Worm (Caenorhabditis elegans) whole organism, L2 larva: ENCODE results near the gene F42H10.3.

ENCODE experiments used
- C34F6.9 ChIP-seq: fragments of 150-350 bp; optimal IDR thresholded peaks from 2 replicates; lab custom pipeline; 2014; ENCODE audit warnings: missing biosample characterization, missing genetic modification characterization
- F13H6.1 ChIP-seq: sonication (generic microtip); optimal IDR thresholded peaks from 2 replicates; lab custom pipeline; 2016; ENCODE audit warnings: missing genetic modification characterization, missing compliant biosample characterization
- R02D3.7 ChIP-seq: fragments of 150-350 bp; optimal IDR thresholded peaks from 2 replicates; lab custom pipeline; 2014; ENCODE audit warnings: missing biosample characterization, missing genetic modification characterization
- ZK546.5 ChIP-seq: sonication (generic microtip); optimal IDR thresholded peaks from 2 replicates; lab custom pipeline; 2017; ENCODE audit warnings: missing biosample characterization, missing genetic modification characterization
- alr-1 ChIP-seq: fragments of 150-350 bp; optimal IDR thresholded peaks from 2 replicates; lab custom pipeline; 2014; ENCODE audit warnings: missing biosample characterization, missing genetic modification characterization
- aly-2 ChIP-seq: fragments of 150-350 bp; optimal IDR thresholded peaks from 2 replicates; lab custom pipeline; 2014; ENCODE audit warnings: missing biosample characterization, missing genetic modification characterization
- ama-1 ChIP-seq: fragments of 150-350 bp; optimal IDR thresholded peaks from 2 replicates; lab custom pipeline; 2018; ENCODE audit warnings: inconsistent platforms
- blmp-1 ChIP-seq: sonication (generic microtip); optimal IDR thresholded peaks from 2 replicates; lab custom pipeline; 2017; ENCODE audit warnings: missing genetic modification characterization, mild to moderate bottlenecking, missing compliant biosample characterization, antibody characterized with exemption, moderate library complexity; ENCODE audit not compliant: insufficient read depth
- ceh-16 ChIP-seq: fragments of 150-350 bp; optimal IDR thresholded peaks from 2 replicates; lab custom pipeline; 2014; ENCODE audit warnings: missing biosample characterization, missing genetic modification characterization
- ceh-82 ChIP-seq: fragments of 150-350 bp; optimal IDR thresholded peaks from 2 replicates; lab custom pipeline; 2014; ENCODE audit warnings: missing biosample characterization, missing genetic modification characterization
- crh-2 ChIP-seq: sonication (generic microtip); optimal IDR thresholded peaks from 2 replicates; lab custom pipeline; 2017; ENCODE audit warnings: missing biosample characterization, missing genetic modification characterization
- dmd-4 ChIP-seq: sonication (generic microtip); optimal IDR thresholded peaks from 2 replicates; lab custom pipeline; 2017; ENCODE audit warnings: missing biosample characterization, missing genetic modification characterization
- egl-27 ChIP-seq: sonication (generic microtip); optimal IDR thresholded peaks from 3 replicates; lab custom pipeline; 2017; ENCODE audit warnings: missing biosample characterization, missing genetic modification reagents, missing genetic modification characterization
- elt-1 ChIP-seq: fragments of 150-350 bp; optimal IDR thresholded peaks from 2 replicates; lab custom pipeline; 2014; ENCODE audit warnings: missing biosample characterization, missing genetic modification characterization
- elt-3 ChIP-seq: sonication (generic microtip); optimal IDR thresholded peaks from 2 replicates; lab custom pipeline; 2017; ENCODE audit warnings: missing biosample characterization, missing genetic modification characterization
- fos-1 ChIP-seq: fragments of 150-350 bp; optimal IDR thresholded peaks from 2 replicates; lab custom pipeline; 2014; ENCODE audit warnings: missing biosample characterization, missing genetic modification characterization
- gmeb-1 ChIP-seq: fragments of 150-350 bp; optimal IDR thresholded peaks from 2 replicates; lab custom pipeline; 2014; ENCODE audit warnings: missing biosample characterization, missing genetic modification characterization
- lin-11 ChIP-seq: fragments of 150-350 bp; sonication (generic microtip); optimal IDR thresholded peaks from 2 replicates; lab custom pipeline; 2014; ENCODE audit warnings: missing biosample characterization, missing genetic modification characterization, inconsistent platforms, mixed read lengths
- lin-13 ChIP-seq: fragments of 150-350 bp; optimal IDR thresholded peaks from 2 replicates; lab custom pipeline; 2014; ENCODE audit warnings: missing biosample characterization, missing genetic modification reagents, missing genetic modification characterization
- lin-39 ChIP-seq: fragments of 150-350 bp; optimal IDR thresholded peaks from 2 replicates; lab custom pipeline; 2014; ENCODE audit warnings: missing biosample characterization, missing genetic modification reagents, missing genetic modification characterization
- lsy-2 ChIP-seq, 2 experiments: fragments of 150-350 bp in 1 of 2; sonication (generic microtip) in 1 of 2; optimal IDR thresholded peaks; 2 replicates each; lab custom pipeline; 2014 to 2017; ENCODE audit warnings: missing biosample characterization in 2 of 2, missing genetic modification characterization in 2 of 2
- mab-5 ChIP-seq: fragments of 150-350 bp; optimal IDR thresholded peaks from 2 replicates; lab custom pipeline; 2014; ENCODE audit warnings: missing biosample characterization, missing genetic modification characterization
- mbf-1 ChIP-seq: sonication (generic microtip); optimal IDR thresholded peaks from 2 replicates; lab custom pipeline; 2017; ENCODE audit warnings: missing biosample characterization, missing genetic modification characterization
- nhr-10 ChIP-seq: sonication (generic microtip); optimal IDR thresholded peaks from 2 replicates; lab custom pipeline; 2017; ENCODE audit warnings: missing biosample characterization, missing genetic modification characterization
- nhr-11 ChIP-seq: fragments of 150-350 bp; optimal IDR thresholded peaks from 2 replicates; lab custom pipeline; 2014; ENCODE audit warnings: missing biosample characterization, missing genetic modification characterization
- nhr-12 ChIP-seq: fragments of 150-350 bp; optimal IDR thresholded peaks from 2 replicates; lab custom pipeline; 2014; ENCODE audit warnings: missing biosample characterization, missing genetic modification characterization
- nhr-129 ChIP-seq: fragments of 150-350 bp; optimal IDR thresholded peaks from 2 replicates; lab custom pipeline; 2014; ENCODE audit warnings: missing biosample characterization, missing genetic modification characterization
- nhr-21 ChIP-seq: fragments of 150-350 bp; optimal IDR thresholded peaks from 2 replicates; lab custom pipeline; 2014; ENCODE audit warnings: missing biosample characterization, missing genetic modification characterization
- nhr-23 ChIP-seq: fragments of 150-350 bp; optimal IDR thresholded peaks from 2 replicates; lab custom pipeline; 2014; ENCODE audit warnings: missing biosample characterization, missing genetic modification reagents, missing genetic modification characterization
- nhr-237 ChIP-seq: fragments of 150-350 bp; optimal IDR thresholded peaks from 2 replicates; lab custom pipeline; 2014; ENCODE audit warnings: missing biosample characterization, missing genetic modification characterization
- nhr-25 ChIP-seq: fragments of 150-350 bp; sonication (generic microtip); optimal IDR thresholded peaks from 3 replicates; lab custom pipeline; 2014; ENCODE audit warnings: missing biosample characterization, missing genetic modification characterization
- nhr-6 ChIP-seq: fragments of 150-350 bp; optimal IDR thresholded peaks from 2 replicates; lab custom pipeline; 2014; ENCODE audit warnings: missing biosample characterization, missing genetic modification characterization
- nhr-77 ChIP-seq: fragments of 150-350 bp; optimal IDR thresholded peaks from 2 replicates; lab custom pipeline; 2014; ENCODE audit warnings: missing biosample characterization, missing genetic modification characterization
- peb-1 ChIP-seq: fragments of 150-350 bp; optimal IDR thresholded peaks from 2 replicates; lab custom pipeline; 2014; ENCODE audit warnings: missing biosample characterization, missing genetic modification characterization
- sem-4 ChIP-seq: fragments of 150-350 bp; optimal IDR thresholded peaks from 2 replicates; lab custom pipeline; 2014; ENCODE audit warnings: missing biosample characterization, missing genetic modification reagents, missing genetic modification characterization
- skn-1 ChIP-seq: sonication (generic microtip); optimal IDR thresholded peaks from 2 replicates; lab custom pipeline; 2017; ENCODE audit warnings: missing biosample characterization, missing genetic modification characterization
- sma-3 ChIP-seq: sonication (generic microtip); optimal IDR thresholded peaks from 2 replicates; lab custom pipeline; 2016; ENCODE audit warnings: missing genetic modification reagents, missing genetic modification characterization, missing compliant biosample characterization
- sma-9 ChIP-seq, 2 experiments: fragments of 150-350 bp in 1 of 2; sonication (generic microtip) in 1 of 2; optimal IDR thresholded peaks; 2 replicates each; lab custom pipeline; 2014 to 2016; ENCODE audit warnings: missing genetic modification characterization in 2 of 2, mild to moderate bottlenecking in 1 of 2, missing biosample characterization in 1 of 2, missing compliant biosample characterization in 1 of 2, missing genetic modification reagents in 1 of 2, moderate library complexity in 1 of 2
- unc-55 ChIP-seq: fragments of 150-350 bp; sonication (generic microtip); optimal IDR thresholded peaks from 3 replicates; lab custom pipeline; 2014; ENCODE audit warnings: missing biosample characterization, missing genetic modification reagents, missing genetic modification characterization
- unc-62 ChIP-seq: fragments of 150-350 bp; optimal IDR thresholded peaks from 2 replicates; lab custom pipeline; 2014; ENCODE audit warnings: missing biosample characterization, missing genetic modification reagents, missing genetic modification characterization
- zag-1 ChIP-seq: fragments of 150-350 bp; optimal IDR thresholded peaks from 2 replicates; lab custom pipeline; 2014; ENCODE audit warnings: missing biosample characterization, missing genetic modification characterization
- ztf-1 ChIP-seq: fragments of 200-800 bp; sonication (Bioruptor generic); conservative IDR thresholded peaks from 2 replicates; pipeline ENCODE4 v1.3.6; 2022; ENCODE audit warnings: missing genetic modification characterization, missing compliant biosample characterization
- ztf-11 ChIP-seq: sonication (generic microtip); optimal IDR thresholded peaks from 2 replicates; lab custom pipeline; 2017; ENCODE audit warnings: missing biosample characterization, missing genetic modification characterization
- ztf-4 ChIP-seq: fragments of 150-350 bp; optimal IDR thresholded peaks from 2 replicates; lab custom pipeline; 2014; ENCODE audit warnings: missing biosample characterization, missing genetic modification characterization

Gene F42H10.3

DNA sequence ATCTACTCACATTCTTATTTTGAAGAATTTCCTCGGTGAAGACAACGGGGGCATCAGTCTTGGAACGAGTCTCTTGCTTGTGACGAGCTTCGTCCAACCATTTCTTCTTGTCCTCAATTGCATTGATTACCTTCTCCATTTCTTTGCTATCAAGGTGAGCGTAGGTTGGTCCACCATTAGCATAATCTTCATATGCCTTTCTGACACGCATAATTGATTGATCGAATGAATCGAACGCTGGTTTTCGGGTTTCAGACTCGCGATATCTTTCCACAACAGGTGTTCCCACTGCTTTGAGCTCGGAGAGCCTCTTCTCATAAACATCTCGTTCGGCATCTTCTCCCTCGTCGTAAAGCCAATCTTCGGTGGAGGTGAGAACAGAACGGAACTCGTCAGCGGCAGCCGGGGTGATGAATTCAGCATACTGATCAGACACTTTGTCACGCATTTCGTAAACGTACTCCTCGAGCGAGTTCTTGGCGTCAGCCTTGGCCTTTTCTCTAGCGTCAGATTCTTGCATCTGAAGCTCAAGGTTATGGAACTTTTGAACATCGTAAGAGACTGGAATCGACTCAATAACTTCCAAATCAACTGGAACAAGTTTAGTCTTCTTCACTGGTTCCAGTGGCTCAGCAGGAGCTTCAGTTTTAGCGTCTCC is 39.4 kb upstream of the F42H10.3 start:
- TF ChIP-seq lin-11 (tag; lab: Kevin White, UChicago) (peak; percentile 28), dmd-4 (no peak), ama-1 (lab: Kevin White, UChicago) (peak; percentile 72)

ce11 chrIII:8446061-8446460 is 37.9 kb upstream of the F42H10.3 start:
- no peak for TF ChIP-seq zag-1
- TF ChIP-seq blmp-1 (tag; lab: Kevin White, UChicago): no peak

DNA sequence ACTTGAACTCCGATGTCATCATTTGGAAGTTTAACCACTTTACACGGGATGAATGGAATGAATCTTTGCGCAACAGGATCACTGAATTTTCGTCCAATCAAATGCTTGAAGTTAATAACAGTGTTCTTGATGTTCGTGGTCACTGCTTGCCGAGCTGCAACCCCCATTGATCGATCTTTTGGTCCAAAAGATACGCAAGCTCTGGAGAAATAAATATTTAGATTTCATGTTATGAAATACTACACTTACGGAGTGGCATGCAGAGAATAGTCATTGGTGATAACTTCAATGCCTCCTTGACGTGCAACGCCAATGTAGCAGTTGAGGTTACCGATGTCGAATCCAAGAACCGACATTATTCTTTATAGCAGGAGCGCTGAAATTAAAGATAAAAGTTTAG is 37.4 kb upstream of the F42H10.3 start, which contains the start of gene hsp-110:
TSS of gene hsp-110 (minus strand) at position 376 of the 400 bp plus-strand sequence.
- TF ChIP-seq crh-2 (tag; lab: Kevin White, UChicago): no peak
- TF ChIP-seq zag-1: no peak
- no peak for TF ChIP-seq lsy-2 (tag; optimal IDR thresholded peaks at IDR 0.05; lab: Kevin White, UChicago)
- no peak for TF ChIP-seq blmp-1 (tag; lab: Kevin White, UChicago)
- no peak for TF ChIP-seq mab-5 (tag; lab: Kevin White, UChicago)
- TF ChIP-seq lin-11 (tag; lab: Kevin White, UChicago): no peak
- TF ChIP-seq nhr-77 (tag; lab: Kevin White, UChicago): no peak
- no peak for TF ChIP-seq nhr-237
- TF ChIP-seq peb-1: no peak
- no peak for TF ChIP-seq ztf-11 (tag; lab: Kevin White, UChicago)
- no peak for TF ChIP-seq lin-39 (tag; lab: Kevin White, UChicago)
- TF ChIP-seq nhr-21 (tag; lab: Kevin White, UChicago): no peak
- TF ChIP-seq dmd-4: no peak
- TF ChIP-seq ztf-4: no peak
- no peak for TF ChIP-seq F13H6.1 (tag; lab: Kevin White, UChicago)

DNA sequence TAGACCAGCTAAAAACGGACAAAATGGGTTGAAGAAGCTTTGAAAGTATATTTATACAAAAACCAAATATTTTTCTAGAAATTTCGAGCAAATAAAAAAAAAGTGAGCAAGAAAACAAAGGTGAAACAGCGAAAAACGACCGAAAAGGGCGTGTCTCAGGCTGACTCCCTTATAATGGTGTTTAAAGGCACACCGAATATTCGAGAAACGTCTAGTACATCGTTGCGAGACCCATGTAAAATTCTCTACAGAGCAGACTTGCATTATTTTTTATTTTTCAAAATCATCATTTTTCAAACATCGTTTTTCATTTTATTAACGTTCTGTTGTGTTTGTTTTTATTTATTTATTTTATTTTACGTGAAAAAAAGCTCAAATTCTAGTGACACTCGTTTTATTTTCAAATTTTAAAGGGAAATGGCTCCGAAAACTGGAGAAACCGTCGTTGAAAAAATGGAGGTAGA is 37.0 kb upstream of the F42H10.3 start, which contains the start of gene rpn-3:
TSS of gene rpn-3 (plus strand) at position 414 of the 464 bp plus-strand sequence.
- no peak for TF ChIP-seq elt-1 (tag; lab: Kevin White, UChicago)
- no peak for TF ChIP-seq nhr-11
- peak; percentile 83 for TF ChIP-seq ceh-82
- TF ChIP-seq C34F6.9 (tag; lab: Kevin White, UChicago): peak; percentile 99
- peak; percentile 97 for TF ChIP-seq sma-3
- TF ChIP-seq mab-5 (tag; lab: Kevin White, UChicago): peak; percentile 95
- peak; percentile 85 for TF ChIP-seq nhr-10 (tag; lab: Kevin White, UChicago)
- peak; percentile 64 for TF ChIP-seq R02D3.7 (tag; lab: Kevin White, UChicago)
- TF ChIP-seq aly-2 (tag; lab: Kevin White, UChicago): no peak
- TF ChIP-seq F13H6.1 (tag; lab: Kevin White, UChicago): peak; percentile 92
- no peak for TF ChIP-seq peb-1
- no peak for TF ChIP-seq elt-3 (tag; lab: Kevin White, UChicago)
- TF ChIP-seq fos-1 (tag; lab: Kevin White, UChicago): peak; percentile 98
- peak; percentile 69 for TF ChIP-seq ZK546.5 (tag; lab: Kevin White, UChicago)
- peak; percentile 96 for TF ChIP-seq ama-1 (lab: Kevin White, UChicago)
- TF ChIP-seq unc-55: peak; percentile 99
- peak; percentile 96 for TF ChIP-seq sma-9 (GFP tag; optimal IDR thresholded peaks at IDR 0.05; lab: Kevin White, UChicago)
- TF ChIP-seq sma-9 (tag; optimal IDR thresholded peaks at IDR 0.05; lab: Kevin White, UChicago): no peak
- peak; percentile 97 for TF ChIP-seq sem-4 (tag; lab: Kevin White, UChicago)
- peak; percentile 95 for TF ChIP-seq gmeb-1 (tag; lab: Kevin White, UChicago)
- peak; percentile 95 for TF ChIP-seq nhr-21 (tag; lab: Kevin White, UChicago)
- peak; percentile 99 for TF ChIP-seq crh-2 (tag; lab: Kevin White, UChicago)
- peak; percentile 97 for TF ChIP-seq nhr-25 (tag; lab: Kevin White, UChicago)
- TF ChIP-seq ztf-4: peak; percentile 98
- TF ChIP-seq ceh-16 (tag; lab: Kevin White, UChicago): peak; percentile 19
- TF ChIP-seq lin-13 (GFP tag; lab: Kevin White, UChicago): peak; percentile 97
- peak; percentile 97 for TF ChIP-seq nhr-6 (tag; lab: Kevin White, UChicago)
- TF ChIP-seq unc-62 (GFP tag; lab: Kevin White, UChicago): peak; percentile 66
- TF ChIP-seq skn-1: peak; percentile 99
- no peak for TF ChIP-seq nhr-23 (tag; lab: Kevin White, UChicago)
- TF ChIP-seq zag-1: peak; percentile 88
- TF ChIP-seq egl-27 (tag; lab: Kevin White, UChicago): peak; percentile 90
- TF ChIP-seq nhr-237: peak; percentile 72
- peak; percentile 89 for TF ChIP-seq blmp-1 (tag; lab: Kevin White, UChicago)
- peak; percentile 93 to 97 for TF ChIP-seq lsy-2 (tag; optimal IDR thresholded peaks at IDR 0.05; lab: Kevin White, UChicago)
- TF ChIP-seq mbf-1 (tag; lab: Kevin White, UChicago): no peak
- peak; percentile 6 for TF ChIP-seq nhr-12
- no peak for TF ChIP-seq ztf-11 (tag; lab: Kevin White, UChicago)
- peak; percentile 83 for TF ChIP-seq nhr-77 (tag; lab: Kevin White, UChicago)
- TF ChIP-seq lin-11 (tag; lab: Kevin White, UChicago): peak; percentile 63
- no peak for TF ChIP-seq dmd-4
- no peak for TF ChIP-seq alr-1 (tag; lab: Kevin White, UChicago)
- no peak for TF ChIP-seq ztf-1 (GFP tag; lab: Robert Waterston, UW)
- TF ChIP-seq nhr-129 (tag; lab: Kevin White, UChicago): peak; percentile 94
